Fruit fly (Drosophila melanogaster): ENCODE results near the gene CG34353.

The CG34353 gene

DNA sequence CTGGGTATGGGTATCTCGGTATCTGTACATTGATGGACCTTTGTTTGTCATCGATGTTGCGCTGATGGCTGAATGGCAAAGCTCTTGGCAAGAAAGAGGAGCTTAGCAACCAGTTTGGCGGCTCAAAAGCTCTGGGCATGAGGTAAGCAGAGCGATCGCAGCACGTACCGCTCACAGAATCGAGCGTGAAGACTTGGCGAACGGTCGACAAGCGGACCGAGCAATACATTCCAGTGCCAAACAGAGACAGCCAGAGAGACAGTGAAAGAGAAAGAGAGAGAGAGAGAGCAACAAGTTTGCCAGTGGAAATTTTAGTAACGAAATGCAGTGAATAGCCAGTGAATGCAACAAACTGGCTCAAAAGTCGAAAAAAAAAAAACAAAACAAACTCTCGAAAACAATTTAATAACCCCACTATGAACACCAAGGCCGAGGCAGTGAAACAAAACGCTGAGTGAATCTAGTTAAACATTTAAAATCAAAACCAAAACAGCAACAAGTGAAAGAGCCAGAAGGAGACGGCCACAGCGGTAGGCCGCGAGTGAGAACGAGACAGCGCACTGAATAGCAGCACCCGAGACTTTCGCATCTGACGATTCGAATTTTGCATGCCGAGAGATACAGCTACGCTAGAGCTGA lies 169.2 kb downstream of the CG34353 start, which contains the start of gene Ets98B:
Gene Ets98B (plus strand): TSS at position 172 of the 639 bp plus-strand sequence.
- peak; percentile 56 for TF ChIP-seq Vsx2 (GFP tag; optimal IDR thresholded peaks at IDR 0.05; ENCODE audit: partially characterized antibody)
- peak; percentile 23 for TF ChIP-seq psq (GFP tag; optimal IDR thresholded peaks at IDR 0.05)
- peak; percentile 69 for TF ChIP-seq Dif (GFP tag; optimal IDR thresholded peaks at IDR 0.05; ENCODE audit: partially characterized antibody)
- peak in 1 of 2 experiments; percentile 5 for TF ChIP-seq foxo (GFP tag; optimal IDR thresholded peaks at IDR 0.05)
- peak; percentile 14 for TF ChIP-seq h (GFP tag; optimal IDR thresholded peaks at IDR 0.05)
- no peak for TF ChIP-seq rgr (GFP tag; optimal IDR thresholded peaks at IDR 0.05)
- no peak for TF ChIP-seq Hr83 (GFP tag; optimal IDR thresholded peaks at IDR 0.05; ENCODE audit: poor library complexity, severe bottlenecking)

Data from whole organism, wandering third instar larva.